Fruit fly (Drosophila melanogaster) whole organism, embryonic: ENCODE data around the gene Gem2.

Source experiments
- ATbp ChIP-seq: fragments of 200-800 bp; sonication (Bioruptor generic); optimal IDR thresholded peaks from 2 replicates; lab custom pipeline; 2017; ENCODE audit warnings: missing biosample characterization, mild to moderate bottlenecking, missing genetic modification characterization, missing genetic modification reagents
- Adf1 ChIP-seq: fragments of 200-800 bp; sonication (Bioruptor generic); IDR thresholded peaks from 2 replicates; pipeline ENCODE4 v1.3.6; 2022; ENCODE audit warnings: missing biosample characterization, missing genetic modification characterization
- BEAF-32 ChIP-seq: fragments of 200-800 bp; sonication (Bioruptor generic); optimal IDR thresholded peaks from 3 replicates; lab custom pipeline; 2017; ENCODE audit warnings: missing biosample characterization, missing genetic modification characterization, mild to moderate bottlenecking, moderate library complexity, missing genetic modification reagents
- Blimp-1 ChIP-seq: fragments of 200-800 bp; sonication (Bioruptor generic); optimal IDR thresholded peaks from 3 replicates; lab custom pipeline; 2018; ENCODE audit warnings: missing biosample characterization, missing genetic modification characterization, mild to moderate bottlenecking, moderate library complexity, missing genetic modification reagents
- CG10267 ChIP-seq: fragments of 200-800 bp; sonication (Bioruptor generic); optimal IDR thresholded peaks from 2 replicates; lab custom pipeline; 2018; ENCODE audit warnings: missing biosample characterization, mild to moderate bottlenecking, missing genetic modification characterization, moderate library complexity
- CG10431 ChIP-seq: fragments of 200-800 bp; sonication (Bioruptor generic); optimal IDR thresholded peaks from 3 replicates; lab custom pipeline; 2018; ENCODE audit warnings: missing biosample characterization, mild to moderate bottlenecking, missing genetic modification characterization
- CG12769 ChIP-seq: fragments of 200-800 bp; sonication (Bioruptor generic); optimal IDR thresholded peaks from 2 replicates; lab custom pipeline; 2019; ENCODE audit warnings: missing biosample characterization, mild to moderate bottlenecking, missing genetic modification characterization, moderate library complexity
- CG15269 ChIP-seq: fragments of 200-800 bp; sonication (Bioruptor generic); optimal IDR thresholded peaks from 2 replicates; lab custom pipeline; 2018; ENCODE audit warnings: missing biosample characterization, mild to moderate bottlenecking, missing genetic modification characterization, moderate library complexity
- CG1529 ChIP-seq: fragments of 200-800 bp; sonication (Bioruptor generic); optimal IDR thresholded peaks from 3 replicates; lab custom pipeline; 2018; ENCODE audit warnings: missing biosample characterization, missing genetic modification characterization
- CG2129 ChIP-seq: fragments of 200-800 bp; sonication (Bioruptor generic); IDR thresholded peaks from 2 replicates; pipeline ENCODE4 v1.3.6; 2022; ENCODE audit warnings: missing biosample characterization, missing genetic modification characterization; ENCODE audit not compliant: partially characterized antibody
- CG33213 ChIP-seq: fragments of 200-800 bp; sonication (Bioruptor generic); optimal IDR thresholded peaks from 3 replicates; lab custom pipeline; 2016; ENCODE audit warnings: missing biosample characterization, missing genetic modification characterization
- CG42726 ChIP-seq: fragments of 200-800 bp; sonication (Bioruptor generic); IDR thresholded peaks from 2 replicates; pipeline ENCODE4 v1.3.6; 2022; ENCODE audit warnings: missing biosample characterization, missing genetic modification characterization; ENCODE audit not compliant: partially characterized antibody
- CG4360 ChIP-seq: fragments of 200-800 bp; sonication (Bioruptor generic); IDR thresholded peaks from 2 replicates; pipeline ENCODE4 v1.3.6; 2022; ENCODE audit warnings: missing biosample characterization, missing genetic modification characterization
- CG4404 ChIP-seq: fragments of 200-800 bp; sonication (Bioruptor generic); IDR thresholded peaks from 2 replicates; pipeline ENCODE4 v1.3.6; 2022; ENCODE audit warnings: missing biosample characterization, missing genetic modification characterization
- CG4617 ChIP-seq: fragments of 200-800 bp; sonication (Bioruptor generic); optimal IDR thresholded peaks from 3 replicates; lab custom pipeline; 2016; ENCODE audit warnings: missing biosample characterization, missing genetic modification characterization, borderline replicate concordance
- CG8765 ChIP-seq: fragments of 200-800 bp; sonication (Bioruptor generic); IDR thresholded peaks from 2 replicates; pipeline ENCODE4 v1.3.6; 2022; ENCODE audit warnings: missing biosample characterization, missing genetic modification characterization
- CG8944 ChIP-seq: fragments of 200-800 bp; sonication (Bioruptor generic); optimal IDR thresholded peaks from 3 replicates; lab custom pipeline; 2016; ENCODE audit warnings: missing biosample characterization, missing genetic modification characterization
- CG9876 ChIP-seq: fragments of 200-800 bp; sonication (Bioruptor generic); optimal IDR thresholded peaks from 2 replicates; lab custom pipeline; 2016; ENCODE audit warnings: missing biosample characterization, missing genetic modification characterization
- CG9932 ChIP-seq: fragments of 200-800 bp; sonication (Bioruptor generic); IDR thresholded peaks from 2 replicates; pipeline ENCODE4 v1.3.6; 2022; ENCODE audit warnings: missing biosample characterization, missing genetic modification characterization
- CrebB ChIP-seq: fragments of 200-800 bp; sonication (Bioruptor generic); optimal IDR thresholded peaks from 3 replicates; lab custom pipeline; 2018; ENCODE audit warnings: missing biosample characterization, mild to moderate bottlenecking, missing genetic modification characterization
- D19A ChIP-seq: fragments of 200-800 bp; optimal IDR thresholded peaks from 3 replicates; lab custom pipeline; 2019; ENCODE audit warnings: missing biosample characterization, mild to moderate bottlenecking, missing genetic modification characterization, moderate library complexity
- Deaf1 ChIP-seq: fragments of 200-800 bp; optimal IDR thresholded peaks from 3 replicates; lab custom pipeline; 2019; ENCODE audit warnings: missing biosample characterization, mild to moderate bottlenecking, missing genetic modification characterization, moderate library complexity
- Dip2 ChIP-seq: fragments of 200-800 bp; sonication (Bioruptor generic); IDR thresholded peaks from 2 replicates; pipeline ENCODE4 v1.3.6; 2022; ENCODE audit warnings: missing biosample characterization, missing genetic modification characterization
- E2f2 ChIP-seq: fragments of 200-800 bp; sonication (Bioruptor generic); IDR thresholded peaks from 2 replicates; pipeline ENCODE4 v1.3.6; 2022; ENCODE audit warnings: missing biosample characterization, missing genetic modification characterization
- Elba2 ChIP-seq: fragments of 200-800 bp; sonication (Bioruptor generic); optimal IDR thresholded peaks from 3 replicates; lab custom pipeline; 2016; ENCODE audit warnings: missing biosample characterization, missing genetic modification characterization
- Fer2 ChIP-seq: fragments of 200-800 bp; sonication (Bioruptor generic); optimal IDR thresholded peaks from 2 replicates; lab custom pipeline; 2018; ENCODE audit warnings: missing biosample characterization, mild to moderate bottlenecking, missing genetic modification characterization, moderate library complexity
- Gsc ChIP-seq: fragments of 200-800 bp; sonication (Bioruptor generic); IDR thresholded peaks from 2 replicates; pipeline ENCODE4 v1.3.6; 2022; ENCODE audit warnings: missing biosample characterization, missing genetic modification characterization
- Gug ChIP-seq: fragments of 200-800 bp; sonication (Bioruptor generic); IDR thresholded peaks from 4 replicates; pipeline ENCODE4 v1.3.6; 2022; ENCODE audit warnings: missing biosample characterization, missing genetic modification characterization
- Lhr ChIP-seq: fragments of 200-800 bp; sonication (Bioruptor generic); optimal IDR thresholded peaks from 3 replicates; lab custom pipeline; 2017; ENCODE audit warnings: mild to moderate bottlenecking, missing biosample characterization, missing genetic modification reagents, missing genetic modification characterization
- MTF-1 ChIP-seq: fragments of 200-800 bp; sonication (Bioruptor generic); optimal IDR thresholded peaks from 2 replicates; lab custom pipeline; 2018; ENCODE audit warnings: missing biosample characterization, mild to moderate bottlenecking, missing genetic modification characterization, borderline replicate concordance
- Opbp ChIP-seq: fragments of 200-800 bp; sonication (Bioruptor generic); IDR thresholded peaks from 3 replicates; pipeline ENCODE4 v1.3.6; 2022; ENCODE audit warnings: missing biosample characterization, missing genetic modification characterization; ENCODE audit not compliant: partially characterized antibody
- PHDP ChIP-seq: fragments of 200-800 bp; sonication (Bioruptor generic); optimal IDR thresholded peaks from 3 replicates; lab custom pipeline; 2018; ENCODE audit warnings: missing biosample characterization, mild to moderate bottlenecking, missing genetic modification characterization, moderate library complexity
- Tbp ChIP-seq: fragments of >200 bp; optimal IDR thresholded peaks from 2 replicates; lab custom pipeline; 2018; ENCODE audit warnings: missing biosample characterization, missing genetic modification characterization
- ato ChIP-seq: fragments of 200-800 bp; sonication (Bioruptor generic); IDR thresholded peaks from 2 replicates; pipeline ENCODE4 v1.3.6; 2022; ENCODE audit warnings: missing biosample characterization, missing genetic modification characterization; ENCODE audit not compliant: partially characterized antibody
- az2 ChIP-seq: fragments of 200-800 bp; sonication (Bioruptor generic); optimal IDR thresholded peaks from 3 replicates; lab custom pipeline; 2016; ENCODE audit warnings: missing biosample characterization, missing genetic modification characterization
- cg ChIP-seq: fragments of 200-800 bp; sonication (Bioruptor generic); optimal IDR thresholded peaks from 3 replicates; lab custom pipeline; 2019; ENCODE audit warnings: missing biosample characterization, mild to moderate bottlenecking, missing genetic modification characterization, moderate library complexity
- dimm ChIP-seq: fragments of 200-800 bp; sonication (Bioruptor generic); IDR thresholded peaks from 2 replicates; pipeline ENCODE4 v1.3.6; 2022; ENCODE audit warnings: missing biosample characterization, missing genetic modification characterization
- disco-r ChIP-seq: fragments of 200-800 bp; sonication (Bioruptor generic); optimal IDR thresholded peaks from 2 replicates; lab custom pipeline; 2016; ENCODE audit warnings: missing biosample characterization, missing genetic modification characterization
- dm ChIP-seq: fragments of 200-800 bp; sonication (Bioruptor generic); optimal IDR thresholded peaks from 3 replicates; lab custom pipeline; 2016; ENCODE audit warnings: missing biosample characterization, missing genetic modification characterization
- dmrt11E ChIP-seq: fragments of 200-800 bp; sonication (Bioruptor generic); optimal IDR thresholded peaks from 3 replicates; lab custom pipeline; 2018; ENCODE audit warnings: missing biosample characterization, mild to moderate bottlenecking, missing genetic modification characterization, moderate library complexity
- fd3F ChIP-seq: fragments of 200-800 bp; sonication (Bioruptor generic); optimal IDR thresholded peaks from 2 replicates; lab custom pipeline; 2018; ENCODE audit warnings: missing biosample characterization, mild to moderate bottlenecking, missing genetic modification characterization, moderate library complexity
- hbn ChIP-seq: fragments of 200-800 bp; sonication (Bioruptor generic); IDR thresholded peaks from 2 replicates; pipeline ENCODE4 v1.3.6; 2022; ENCODE audit warnings: missing biosample characterization, missing genetic modification characterization; ENCODE audit not compliant: partially characterized antibody
- ind ChIP-seq: fragments of 200-800 bp; sonication (Bioruptor generic); optimal IDR thresholded peaks from 3 replicates; lab custom pipeline; 2016; ENCODE audit warnings: missing biosample characterization, missing genetic modification characterization
- mld ChIP-seq: fragments of 200-800 bp; sonication (Bioruptor generic); IDR thresholded peaks from 3 replicates; pipeline ENCODE4 v1.3.6; 2022; ENCODE audit warnings: missing biosample characterization, missing genetic modification characterization; ENCODE audit not compliant: partially characterized antibody
- phol ChIP-seq: fragments of 200-800 bp; sonication (Bioruptor generic); optimal IDR thresholded peaks from 3 replicates; lab custom pipeline; 2018; ENCODE audit warnings: missing biosample characterization, mild to moderate bottlenecking, missing genetic modification characterization, moderate library complexity
- sc ChIP-seq, 3 experiments: fragments of >200 bp in 2 of 3; fragments of 200-800 bp in 1 of 3; sonication (Bioruptor generic) in 1 of 3; optimal IDR thresholded peaks; 2 replicates in 2 of 3; 3 replicates in 1 of 3; lab custom pipeline; 2017; ENCODE audit warnings: mild to moderate bottlenecking in 1 of 3, missing biosample characterization in 1 of 3, missing genetic modification characterization in 1 of 3, missing genetic modification reagents in 1 of 3
- tup ChIP-seq: fragments of 200-800 bp; sonication (Bioruptor generic); optimal IDR thresholded peaks from 2 replicates; lab custom pipeline; 2016; ENCODE audit warnings: missing biosample characterization, mild to moderate bottlenecking, missing genetic modification characterization, moderate library complexity
- z ChIP-seq: fragments of 200-800 bp; sonication (Bioruptor generic); IDR thresholded peaks from 3 replicates; pipeline ENCODE4 v1.3.6; 2022; ENCODE audit warnings: missing biosample characterization, missing genetic modification characterization
- zfh1 ChIP-seq: fragments of 200-800 bp; sonication (Bioruptor generic); IDR thresholded peaks from 3 replicates; pipeline ENCODE4 v1.3.6; 2022; ENCODE audit warnings: missing biosample characterization, missing genetic modification characterization

Gene Gem2

dm6 chr3L:19097665-19098082, 2.5 kb downstream of the Gem2 start, which contains the start of the genes Naxd and CG14079 (continued):
- TF ChIP-seq dimm, result 0 out of 2 replicates have a peak, but pooled peaks have one; percentile 25
- no peak for TF ChIP-seq tup (GFP tag; lab: Kevin White, UChicago)
- no peak for TF ChIP-seq CG2129 (GFP tag; lab: Robert Waterston, UW)
- peak; percentile 77 for TF ChIP-seq CG15269
- TF ChIP-seq Gsc (GFP tag; lab: Robert Waterston, UW), result no peak
- peak; percentile 55 for TF ChIP-seq dmrt11E
- TF ChIP-seq CG10267 (tag; lab: Kevin White, UChicago), result peak; percentile 40
- peak; percentile 66 for TF ChIP-seq E2f2 (GFP tag; lab: Robert Waterston, UW)
- TF ChIP-seq fd3F (GFP tag; lab: Kevin White, UChicago), result peak; percentile 67
- TF ChIP-seq PHDP, result peak; percentile 75
- peak; percentile 55; the same call in 2 of the 3 replicates for TF ChIP-seq zfh1 (GFP tag; lab: Robert Waterston, UW)
- TF ChIP-seq BEAF-32 (GFP tag; lab: Kevin White, UChicago), result peak; percentile 62
- no peak for TF ChIP-seq Adf1 (GFP tag; lab: Robert Waterston, UW)
- TF ChIP-seq z, result no peak
- no peak for TF ChIP-seq sc (optimal IDR thresholded peaks at IDR 0.05; lab: Kevin White, UChicago)
- TF ChIP-seq sc (GFP tag; optimal IDR thresholded peaks at IDR 0.05; lab: Kevin White, UChicago), result peak; percentile 15
- no peak for TF ChIP-seq Elba2
- peak; percentile 11; the same call in 1 of the 2 replicates for TF ChIP-seq CG8765 (GFP tag; lab: Robert Waterston, UW)
- TF ChIP-seq Deaf1 (tag; lab: Kevin White, UChicago), result no peak
- peak; percentile 44 for TF ChIP-seq CG1529 (GFP tag; lab: Kevin White, UChicago)
- TF ChIP-seq az2 (GFP tag; lab: Kevin White, UChicago), result peak; percentile 71
- TF ChIP-seq dm (GFP tag; lab: Kevin White, UChicago), result no peak
- peak; percentile 63 for TF ChIP-seq ATbp (GFP tag; lab: Kevin White, UChicago)
- peak; percentile 68 for TF ChIP-seq CG9932 (GFP tag; lab: Robert Waterston, UW)
- peak; percentile 42; the same call in 1 of the 4 replicates for TF ChIP-seq Gug (GFP tag; lab: Robert Waterston, UW)
- no peak for TF ChIP-seq Opbp (GFP tag; lab: Robert Waterston, UW)
- no peak for TF ChIP-seq CG4360 (GFP tag; lab: Robert Waterston, UW)
- TF ChIP-seq Blimp-1 (GFP tag; lab: Kevin White, UChicago), result peak; percentile 60
- no peak for TF ChIP-seq CG10431
- TF ChIP-seq CG42726, result no peak
- TF ChIP-seq hbn (GFP tag; lab: Robert Waterston, UW), result no peak
- peak; percentile 27 for TF ChIP-seq Lhr (GFP tag; lab: Kevin White, UChicago)
- TF ChIP-seq disco-r (GFP tag; lab: Kevin White, UChicago), result no peak
- no peak for TF ChIP-seq mld (GFP tag; lab: Robert Waterston, UW)
- no peak for TF ChIP-seq Tbp (GFP tag; lab: Kevin White, UChicago)
- TF ChIP-seq ind (GFP tag; lab: Kevin White, UChicago), result peak; percentile 55
- no peak for TF ChIP-seq CG33213
- TF ChIP-seq CG9876 (GFP tag; lab: Kevin White, UChicago), result no peak
- no peak for TF ChIP-seq Fer2 (tag; lab: Kevin White, UChicago)
- no peak for TF ChIP-seq cg (GFP tag; lab: Kevin White, UChicago)
- peak; percentile 55 for TF ChIP-seq D19A (tag; lab: Kevin White, UChicago)
- TF ChIP-seq ato (GFP tag; lab: Robert Waterston, UW), result no peak
- TF ChIP-seq CG12769 (tag; lab: Kevin White, UChicago), result no peak
- TF ChIP-seq phol (tag; lab: Kevin White, UChicago), result peak; percentile 59
- TF ChIP-seq CG4617 (GFP tag; lab: Kevin White, UChicago), result peak; percentile 46
- TF ChIP-seq CG8944, result peak; percentile 18
- TF ChIP-seq CrebB (tag; lab: Kevin White, UChicago), result no peak
- TF ChIP-seq CG4404, result 0 out of 2 replicates have a peak, but pooled peaks have one; percentile 22
- no peak for TF ChIP-seq Dip2 (GFP tag; lab: Robert Waterston, UW)
- no peak for TF ChIP-seq MTF-1 (GFP tag; lab: Kevin White, UChicago)
